Fruit fly (Drosophila melanogaster) whole organism, prepupa: ENCODE results near the gene CG31633.

ENCODE experiments used
- CG10669 ChIP-seq: fragments of 200-800 bp; sonication (Bioruptor generic); optimal IDR thresholded peaks from 3 replicates; lab custom pipeline; 2018; ENCODE audit warnings: missing biosample characterization, mild to moderate bottlenecking, missing genetic modification characterization, moderate library complexity
- CG16779 ChIP-seq: fragments of 200-800 bp; sonication (Bioruptor generic); optimal IDR thresholded peaks from 3 replicates; lab custom pipeline; 2017; ENCODE audit warnings: missing biosample characterization, mild to moderate bottlenecking, missing genetic modification characterization
- CG8319 ChIP-seq: fragments of 200-800 bp; sonication (Bioruptor generic); optimal IDR thresholded peaks from 3 replicates; lab custom pipeline; 2016; ENCODE audit warnings: missing biosample characterization, missing genetic modification characterization
- Ets96B ChIP-seq: fragments of 200-800 bp; optimal IDR thresholded peaks from 2 replicates; lab custom pipeline; 2019; ENCODE audit warnings: missing biosample characterization, mild to moderate bottlenecking, missing genetic modification characterization, moderate library complexity
- Gug ChIP-seq: fragments of 200-800 bp; sonication (Bioruptor generic); IDR thresholded peaks from 2 replicates; pipeline ENCODE4 v1.3.6; 2022; ENCODE audit warnings: missing biosample characterization, missing genetic modification characterization
- Hr38 ChIP-seq: sonication (Bioruptor generic); optimal IDR thresholded peaks from 2 replicates; lab custom pipeline; 2016; ENCODE audit warnings: missing biosample characterization, missing genetic modification characterization
- Lpt ChIP-seq: fragments of 200-800 bp; sonication (Bioruptor generic); optimal IDR thresholded peaks from 3 replicates; lab custom pipeline; 2016; ENCODE audit warnings: missing biosample characterization, missing genetic modification characterization
- Smox ChIP-seq: fragments of 200-800 bp; sonication (Bioruptor generic); optimal IDR thresholded peaks from 3 replicates; lab custom pipeline; 2016; ENCODE audit warnings: missing biosample characterization, missing genetic modification characterization
- dsx ChIP-seq: fragments of 200-800 bp; optimal IDR thresholded peaks from 3 replicates; lab custom pipeline; 2019; ENCODE audit warnings: missing biosample characterization, mild to moderate bottlenecking, missing genetic modification characterization, moderate library complexity; ENCODE audit not compliant: poor library complexity, severe bottlenecking
- net ChIP-seq: fragments of 200-800 bp; sonication (Bioruptor generic); optimal IDR thresholded peaks from 3 replicates; lab custom pipeline; 2016; ENCODE audit warnings: missing biosample characterization, missing genetic modification characterization

- TF ChIP-seq Hr38 (GFP tag; lab: Kevin White, UChicago) (no peak), Lpt (GFP tag; lab: Kevin White, UChicago) (no peak), CG8319 (GFP tag; lab: Kevin White, UChicago) (no peak), CG10669 (GFP tag; lab: Kevin White, UChicago) (no peak), CG16779 (tag; lab: Kevin White, UChicago) (no peak), Gug (GFP tag; lab: Robert Waterston, UW) (no peak), dsx (GFP tag; lab: Kevin White, UChicago) (no peak), net (no peak), Ets96B (no peak), Smox (GFP tag; lab: Kevin White, UChicago) (no peak)
Measured at dm6 chr2L:6657969-6658748, 2.0 kb upstream of the CG31633 start, which contains the start of the genes CG31636 and Ube4A.
